Fruit fly (Drosophila melanogaster): Measurements from ENCODE around the gene CG14683.
A peak's percentile ranks its signal among the peaks of the same experiment; 100 is the strongest.

The CG14683 gene

DNA sequence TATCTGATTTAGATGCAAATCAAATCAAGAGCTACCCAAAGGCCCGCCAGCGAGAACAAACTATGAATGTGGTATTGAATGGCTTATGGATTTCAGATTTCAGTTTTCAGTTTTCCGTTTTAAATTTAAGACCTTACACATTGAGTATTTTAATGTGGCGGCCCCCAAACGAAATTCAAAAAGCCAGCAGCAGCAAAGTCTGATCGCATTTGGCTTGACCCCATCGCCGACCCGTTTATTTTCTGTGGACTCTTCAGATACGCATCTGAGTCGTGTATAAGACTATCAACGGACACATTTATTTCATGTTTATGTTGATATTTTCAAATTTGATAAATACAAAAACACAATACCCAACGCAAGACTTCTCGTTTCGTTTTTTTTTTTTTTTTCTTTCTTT lies 36.9 kb upstream of the CG14683 start:
- TF ChIP-seq zfh2 (GFP tag; optimal IDR thresholded peaks at IDR 0.05) = no peak
- TF ChIP-seq vvl (GFP tag; IDR thresholded peaks at IDR 0.05) = peak; percentile 25; the same call in 1 of the 2 replicates
- TF ChIP-seq kni (GFP tag; optimal IDR thresholded peaks at IDR 0.05) = peak; percentile 84
- peak; percentile 72; the same call in 1 of the 4 replicates for TF ChIP-seq chinmo (GFP tag; IDR thresholded peaks at IDR 0.05; ENCODE audit: partially characterized antibody)
- TF ChIP-seq oc (tag; optimal IDR thresholded peaks at IDR 0.05) = peak; percentile 57
- TF ChIP-seq CG30020 (tag; optimal IDR thresholded peaks at IDR 0.05) = no peak
- TF ChIP-seq Hr78 (GFP tag; optimal IDR thresholded peaks at IDR 0.05) = peak in 1 of 2 experiments; percentile 64
- no peak for TF ChIP-seq Bteb2 (GFP tag; optimal IDR thresholded peaks at IDR 0.05)
- TF ChIP-seq sqz (GFP tag; optimal IDR thresholded peaks at IDR 0.05) = peak; percentile 35
- no peak for TF ChIP-seq CG10543 (GFP tag; optimal IDR thresholded peaks at IDR 0.05)
- TF ChIP-seq abd-A (tag; optimal IDR thresholded peaks at IDR 0.05) = peak; percentile 78
- TF ChIP-seq grn (GFP tag; optimal IDR thresholded peaks at IDR 0.05) = peak; percentile 74
- no peak for TF ChIP-seq ATbp (GFP tag; optimal IDR thresholded peaks at IDR 0.05)
- TF ChIP-seq CG1792 (GFP tag; optimal IDR thresholded peaks at IDR 0.05) = no peak
- no peak for TF ChIP-seq Stat92E (GFP tag; optimal IDR thresholded peaks at IDR 0.05)
- TF ChIP-seq chn (GFP tag; optimal IDR thresholded peaks at IDR 0.05) = no peak

dm6 chr3R:10661098-10661497 lies 35.3 kb upstream of the CG14683 start:
- TF ChIP-seq Med (GFP tag) = no peak
- no peak for TF ChIP-seq dysf (GFP tag; IDR thresholded peaks at IDR 0.05)
- peak; percentile 7 for TF ChIP-seq Spps (tag; optimal IDR thresholded peaks at IDR 0.05)
- TF ChIP-seq crol (GFP tag; IDR thresholded peaks at IDR 0.05) = peak; percentile 20
- no peak for TF ChIP-seq Lim3 (GFP tag; IDR thresholded peaks at IDR 0.05)
- peak; percentile 44 for TF ChIP-seq CG4424 (GFP tag; optimal IDR thresholded peaks at IDR 0.05)
- no peak for TF ChIP-seq en (GFP tag; optimal IDR thresholded peaks at IDR 0.05)
- TF ChIP-seq gcm (GFP tag; optimal IDR thresholded peaks at IDR 0.05) = no peak
- TF ChIP-seq CG17328 (GFP tag; IDR thresholded peaks at IDR 0.05) = no peak
- TF ChIP-seq CG18262 (tag; optimal IDR thresholded peaks at IDR 0.05) = peak; percentile 37
- peak in 1 of 3 experiments; percentile 27 for TF ChIP-seq lola (GFP tag; optimal IDR thresholded peaks at IDR 0.05)
- TF ChIP-seq vvl (GFP tag; IDR thresholded peaks at IDR 0.05) = peak; percentile 28; the same call in 1 of the 2 replicates
- TF ChIP-seq CG6654 (GFP tag; optimal IDR thresholded peaks at IDR 0.05) = no peak
- TF ChIP-seq CG3838 (GFP tag; optimal IDR thresholded peaks at IDR 0.05) = no peak
- 0 out of 3 replicates have a peak, but pooled peaks have one; percentile 20 for TF ChIP-seq row (GFP tag; IDR thresholded peaks at IDR 0.05)
- TF ChIP-seq CG12104 (GFP tag; optimal IDR thresholded peaks at IDR 0.05) = no peak
- no peak for TF ChIP-seq Neu2 (GFP tag; optimal IDR thresholded peaks at IDR 0.05; ENCODE audit: borderline replicate concordance)
- no peak for TF ChIP-seq Camta (GFP tag; optimal IDR thresholded peaks at IDR 0.05)
- no peak for TF ChIP-seq CG8359 (GFP tag; optimal IDR thresholded peaks at IDR 0.05; ENCODE audit: borderline replicate concordance)
- TF ChIP-seq gem (tag; optimal IDR thresholded peaks at IDR 0.05) = peak; percentile 42
- no peak for TF ChIP-seq PHDP (tag; optimal IDR thresholded peaks at IDR 0.05)
- TF ChIP-seq zen (tag; optimal IDR thresholded peaks at IDR 0.05) = peak; percentile 11
- TF ChIP-seq CG2712 (tag; optimal IDR thresholded peaks at IDR 0.05) = peak; percentile 48
- TF ChIP-seq ATbp (GFP tag; optimal IDR thresholded peaks at IDR 0.05) = no peak
- no peak for TF ChIP-seq dimm (GFP tag; IDR thresholded peaks at IDR 0.05)
- TF ChIP-seq Max (GFP tag; optimal IDR thresholded peaks at IDR 0.05) = no peak
- TF ChIP-seq CG12769 (tag; optimal IDR thresholded peaks at IDR 0.05) = no peak
- TF ChIP-seq phol (tag; optimal IDR thresholded peaks at IDR 0.05) = peak; percentile 29
- TF ChIP-seq CG17361 (GFP tag; IDR thresholded peaks at IDR 0.05) = peak; percentile 22; the same call in 1 of the 3 replicates
- TF ChIP-seq CG8924 (tag; optimal IDR thresholded peaks at IDR 0.05) = no peak
- no peak for TF ChIP-seq HHEX (GFP tag; optimal IDR thresholded peaks at IDR 0.05)
- TF ChIP-seq eyg (GFP tag; optimal IDR thresholded peaks at IDR 0.05) = no peak
- TF ChIP-seq CG12942 (GFP tag; optimal IDR thresholded peaks at IDR 0.05) = no peak
- TF ChIP-seq CG30431 (GFP tag; optimal IDR thresholded peaks at IDR 0.05) = peak; percentile 24
- TF ChIP-seq nerfin-2 (GFP tag; IDR thresholded peaks at IDR 0.05; ENCODE audit: partially characterized antibody) = no peak

Data from whole organism, embryonic.